Fruit fly (Drosophila melanogaster) whole organism, prepupa: ENCODE results near the gene Acat2.

Experiments
- CG10631 ChIP-seq: fragments of 200-800 bp; sonication (Bioruptor generic); optimal IDR thresholded peaks from 2 replicates; lab custom pipeline; 2016; ENCODE audit warnings: missing biosample characterization, missing genetic modification characterization
- CG10669 ChIP-seq: fragments of 200-800 bp; sonication (Bioruptor generic); optimal IDR thresholded peaks from 3 replicates; lab custom pipeline; 2018; ENCODE audit warnings: missing biosample characterization, mild to moderate bottlenecking, missing genetic modification characterization, moderate library complexity
- CG11294 ChIP-seq: fragments of 200-800 bp; sonication (Bioruptor generic); IDR thresholded peaks from 2 replicates; pipeline ENCODE4 v1.3.6; 2022; ENCODE audit warnings: missing biosample characterization, missing genetic modification characterization
- CG15336 ChIP-seq: fragments of 200-800 bp; sonication (Bioruptor generic); IDR thresholded peaks from 2 replicates; pipeline ENCODE4 v1.3.6; 2022; ENCODE audit warnings: missing biosample characterization, missing genetic modification characterization
- CG1621 ChIP-seq: fragments of 200-800 bp; sonication (Bioruptor generic); optimal IDR thresholded peaks from 3 replicates; lab custom pipeline; 2018; ENCODE audit warnings: missing biosample characterization, mild to moderate bottlenecking, missing genetic modification characterization
- CG16779 ChIP-seq: fragments of 200-800 bp; sonication (Bioruptor generic); optimal IDR thresholded peaks from 3 replicates; lab custom pipeline; 2017; ENCODE audit warnings: missing biosample characterization, mild to moderate bottlenecking, missing genetic modification characterization
- CG31627 ChIP-seq: fragments of 200-800 bp; sonication (Bioruptor generic); optimal IDR thresholded peaks from 3 replicates; lab custom pipeline; 2016; ENCODE audit warnings: missing biosample characterization, missing genetic modification characterization
- CG32006 ChIP-seq: fragments of 200-800 bp; sonication (Bioruptor generic); optimal IDR thresholded peaks from 3 replicates; lab custom pipeline; 2017; ENCODE audit warnings: missing biosample characterization, mild to moderate bottlenecking, missing genetic modification characterization
- CG3919 ChIP-seq: fragments of 200-800 bp; sonication (Bioruptor generic); optimal IDR thresholded peaks from 3 replicates; lab custom pipeline; 2016; ENCODE audit warnings: missing biosample characterization, missing genetic modification characterization
- CG6163 ChIP-seq: fragments of 200-800 bp; sonication (Bioruptor generic); IDR thresholded peaks from 3 replicates; pipeline ENCODE4 v1.3.6; 2022; ENCODE audit warnings: missing biosample characterization, missing genetic modification characterization
- CG6792 ChIP-seq: fragments of 200-800 bp; sonication (Bioruptor generic); optimal IDR thresholded peaks from 3 replicates; lab custom pipeline; 2016; ENCODE audit warnings: missing biosample characterization, missing genetic modification characterization
- CG6808 ChIP-seq: fragments of 200-800 bp; sonication (Bioruptor generic); optimal IDR thresholded peaks from 3 replicates; lab custom pipeline; 2017; ENCODE audit warnings: missing biosample characterization, missing genetic modification characterization, mild to moderate bottlenecking, moderate library complexity, missing genetic modification reagents
- CG8119 ChIP-seq: fragments of 200-800 bp; sonication (Bioruptor generic); IDR thresholded peaks from 3 replicates; pipeline ENCODE4 v1.3.6; 2022; ENCODE audit warnings: missing biosample characterization, missing genetic modification characterization
- CG8632 ChIP-seq: fragments of 200-800 bp; sonication (Bioruptor generic); optimal IDR thresholded peaks from 3 replicates; lab custom pipeline; 2016; ENCODE audit warnings: missing biosample characterization, missing genetic modification characterization
- CG9139 ChIP-seq: fragments of 200-800 bp; sonication (Bioruptor generic); optimal IDR thresholded peaks from 3 replicates; lab custom pipeline; 2017; ENCODE audit warnings: missing biosample characterization, mild to moderate bottlenecking, missing genetic modification characterization
- Eip78C ChIP-seq: fragments of 200-800 bp; sonication (Bioruptor generic); peaks from one replicate; lab custom pipeline; 2016; ENCODE audit warnings: missing biosample characterization, missing genetic modification characterization
- Eip93F ChIP-seq: fragments of 200-800 bp; sonication (Bioruptor generic); optimal IDR thresholded peaks from 2 replicates; lab custom pipeline; 2016; ENCODE audit warnings: missing biosample characterization, mild to moderate bottlenecking, missing genetic modification characterization
- Ets21C ChIP-seq: fragments of 200-800 bp; sonication (Bioruptor generic); optimal IDR thresholded peaks from 3 replicates; lab custom pipeline; 2016; ENCODE audit warnings: missing biosample characterization, missing genetic modification characterization
- Gug ChIP-seq: fragments of 200-800 bp; sonication (Bioruptor generic); IDR thresholded peaks from 2 replicates; pipeline ENCODE4 v1.3.6; 2022; ENCODE audit warnings: missing biosample characterization, missing genetic modification characterization
- Hr38 ChIP-seq: sonication (Bioruptor generic); optimal IDR thresholded peaks from 2 replicates; lab custom pipeline; 2016; ENCODE audit warnings: missing biosample characterization, missing genetic modification characterization
- Hr39 ChIP-seq: fragments of 200-800 bp; sonication (Bioruptor generic); optimal IDR thresholded peaks from 2 replicates; lab custom pipeline; 2016; ENCODE audit warnings: missing biosample characterization, missing genetic modification characterization
- Hr4 ChIP-seq: fragments of 200-800 bp; sonication (Bioruptor generic); optimal IDR thresholded peaks from 3 replicates; lab custom pipeline; 2016; ENCODE audit warnings: missing biosample characterization, missing genetic modification characterization
- Met ChIP-seq: fragments of 200-800 bp; sonication (Bioruptor generic); optimal IDR thresholded peaks from 3 replicates; lab custom pipeline; 2016; ENCODE audit warnings: missing biosample characterization, missing genetic modification characterization
- Smox ChIP-seq: fragments of 200-800 bp; sonication (Bioruptor generic); optimal IDR thresholded peaks from 3 replicates; lab custom pipeline; 2016; ENCODE audit warnings: missing biosample characterization, missing genetic modification characterization
- Sox102F ChIP-seq: fragments of 200-800 bp; sonication (Bioruptor generic); optimal IDR thresholded peaks from 2 replicates; lab custom pipeline; 2016; ENCODE audit warnings: missing biosample characterization, mild to moderate bottlenecking, missing genetic modification characterization
- Sox14 ChIP-seq: fragments of 200-800 bp; sonication (Bioruptor generic); optimal IDR thresholded peaks from 3 replicates; lab custom pipeline; 2016; ENCODE audit warnings: missing biosample characterization, missing genetic modification characterization
- Sox15 ChIP-seq: fragments of 200-800 bp; sonication (Bioruptor generic); optimal IDR thresholded peaks from 3 replicates; lab custom pipeline; 2016; ENCODE audit warnings: missing biosample characterization, missing genetic modification characterization
- acj6 ChIP-seq: fragments of 200-800 bp; sonication (Bioruptor generic); optimal IDR thresholded peaks from 3 replicates; lab custom pipeline; 2016; ENCODE audit warnings: missing biosample characterization, missing genetic modification characterization
- cyc ChIP-seq: fragments of 200-800 bp; sonication (Bioruptor generic); optimal IDR thresholded peaks from 3 replicates; lab custom pipeline; 2016; ENCODE audit warnings: missing biosample characterization, missing genetic modification characterization
- dac ChIP-seq: fragments of 200-800 bp; sonication (Bioruptor generic); optimal IDR thresholded peaks from 2 replicates; lab custom pipeline; 2017; ENCODE audit warnings: missing biosample characterization, mild to moderate bottlenecking, missing genetic modification characterization
- dsx ChIP-seq: fragments of 200-800 bp; optimal IDR thresholded peaks from 3 replicates; lab custom pipeline; 2019; ENCODE audit warnings: missing biosample characterization, mild to moderate bottlenecking, missing genetic modification characterization, moderate library complexity; ENCODE audit not compliant: poor library complexity, severe bottlenecking
- eg ChIP-seq: fragments of 200-800 bp; sonication (Bioruptor generic); IDR thresholded peaks from 3 replicates; pipeline ENCODE4 v1.3.6; 2022; ENCODE audit warnings: missing biosample characterization, missing genetic modification characterization
- esn ChIP-seq: fragments of 200-800 bp; sonication (Bioruptor generic); optimal IDR thresholded peaks from 2 replicates; lab custom pipeline; 2016; ENCODE audit warnings: missing biosample characterization, mild to moderate bottlenecking, missing genetic modification characterization, moderate library complexity
- fd85E ChIP-seq: fragments of 200-800 bp; sonication (Bioruptor generic); optimal IDR thresholded peaks from 3 replicates; lab custom pipeline; 2016; ENCODE audit warnings: missing biosample characterization, missing genetic modification characterization
- fkh ChIP-seq: fragments of 200-800 bp; sonication (Bioruptor generic); optimal IDR thresholded peaks from 3 replicates; lab custom pipeline; 2017; ENCODE audit warnings: missing biosample characterization, mild to moderate bottlenecking, missing genetic modification characterization, moderate library complexity
- lz ChIP-seq: fragments of 200-800 bp; sonication (Bioruptor generic); optimal IDR thresholded peaks from 3 replicates; lab custom pipeline; 2016; ENCODE audit warnings: missing biosample characterization, missing genetic modification characterization
- pdm3 ChIP-seq: fragments of 200-800 bp; sonication (Bioruptor generic); optimal IDR thresholded peaks from 3 replicates; lab custom pipeline; 2016; ENCODE audit warnings: missing biosample characterization, missing genetic modification characterization
- spab ChIP-seq: fragments of 200-800 bp; sonication (Bioruptor generic); optimal IDR thresholded peaks from 2 replicates; lab custom pipeline; 2017; ENCODE audit warnings: missing biosample characterization, mild to moderate bottlenecking, missing genetic modification characterization, missing genetic modification reagents
- ss ChIP-seq, 2 experiments: fragments of 200-800 bp; sonication (Bioruptor generic); optimal IDR thresholded peaks; 2 replicates in 1 of 2; 3 replicates in 1 of 2; lab custom pipeline; 2017 to 2018; ENCODE audit warnings: mild to moderate bottlenecking in 2 of 2, missing biosample characterization in 2 of 2, missing genetic modification characterization in 2 of 2, moderate library complexity in 1 of 2
- svp ChIP-seq: fragments of 200-800 bp; sonication (Bioruptor generic); peaks from one replicate; lab custom pipeline; 2016; ENCODE audit warnings: missing biosample characterization, missing genetic modification characterization

Acat2 gene

dm6 chr3L:1348248-1348647, 45.5 kb downstream of the Acat2 start (continued):
- TF ChIP-seq CG3919 (GFP tag; lab: Kevin White, UChicago) (peak; percentile 79), ss (GFP tag; optimal IDR thresholded peaks at IDR 0.05; lab: Kevin White, UChicago) (peak; percentile 83 to 84), CG10631 (peak; percentile 71), CG8632 (GFP tag; lab: Kevin White, UChicago) (peak; percentile 67), CG15336 (GFP tag; lab: Robert Waterston, UW) (peak; percentile 87), Smox (GFP tag; lab: Kevin White, UChicago) (no peak), CG9139 (GFP tag; lab: Kevin White, UChicago) (no peak), Hr4 (peak; percentile 89), Sox102F (no peak), pdm3 (GFP tag; lab: Kevin White, UChicago) (peak; percentile 85), CG8119 (GFP tag; lab: Robert Waterston, UW) (peak; percentile 81), Hr38 (GFP tag; lab: Kevin White, UChicago) (no peak), Met (GFP tag; lab: Kevin White, UChicago) (peak; percentile 80), CG32006 (peak; percentile 88), dsx (GFP tag; lab: Kevin White, UChicago) (peak; percentile 70), spab (peak; percentile 48), CG16779 (tag; lab: Kevin White, UChicago) (no peak), Eip78C (GFP tag; lab: Kevin White, UChicago) (peak; percentile 92), svp (GFP tag; lab: Kevin White, UChicago) (peak; percentile 86), CG6808 (peak; percentile 63)

- TF ChIP-seq CG31627 (GFP tag; lab: Kevin White, UChicago), result peak; percentile 0
- peak; percentile 24 for TF ChIP-seq Met (GFP tag; lab: Kevin White, UChicago)
- no peak for TF ChIP-seq CG6792
- peak; percentile 26 for TF ChIP-seq acj6
- TF ChIP-seq esn (GFP tag; lab: Kevin White, UChicago), result peak; percentile 9
- peak; percentile 48 for TF ChIP-seq Eip78C (GFP tag; lab: Kevin White, UChicago)
- peak; percentile 16 for TF ChIP-seq Hr4
- no peak for TF ChIP-seq eg
- TF ChIP-seq, all 60 proteins: peak for 6
These were observed 46.2 kb downstream of the Acat2 start for dm6 chr3L:1348935-1349334.

- TF ChIP-seq svp (GFP tag; lab: Kevin White, UChicago) (peak; percentile 25), CG1621 (tag; lab: Kevin White, UChicago) (peak; percentile 64), Ets21C (GFP tag; lab: Kevin White, UChicago) (no peak), ss (GFP tag; optimal IDR thresholded peaks at IDR 0.05; lab: Kevin White, UChicago) (peak in 1 of 2 experiments; percentile 28), CG6163 (GFP tag; lab: Robert Waterston, UW) (0 out of 3 replicates have a peak, but pooled peaks have one; percentile 17)
These were observed 46.7 kb downstream of the Acat2 start for dm6 chr3L:1349397-1349796.

- TF ChIP-seq Sox15 (GFP tag; lab: Kevin White, UChicago) (peak; percentile 2), CG6163 (GFP tag; lab: Robert Waterston, UW) (peak; percentile 44; the same call in 2 of the 3 replicates), Gug (GFP tag; lab: Robert Waterston, UW) (no peak), CG31627 (GFP tag; lab: Kevin White, UChicago) (peak; percentile 35), spab (no peak), dac (GFP tag; lab: Kevin White, UChicago) (no peak), Eip93F (GFP tag; lab: Kevin White, UChicago) (peak; percentile 11), cyc (peak; percentile 40), eg (peak; percentile 38; the same call in 1 of the 3 replicates), fkh (GFP tag; lab: Kevin White, UChicago) (no peak), CG10631 (peak; percentile 51), esn (GFP tag; lab: Kevin White, UChicago) (peak; percentile 47), CG11294 (GFP tag; lab: Robert Waterston, UW) (no peak), Eip78C (GFP tag; lab: Kevin White, UChicago) (peak; percentile 67), dsx (GFP tag; lab: Kevin White, UChicago) (no peak), CG10669 (GFP tag; lab: Kevin White, UChicago) (no peak), Sox14 (GFP tag; lab: Kevin White, UChicago) (peak; percentile 30), ss (GFP tag; optimal IDR thresholded peaks at IDR 0.05; lab: Kevin White, UChicago) (peak in 1 of 2 experiments; percentile 7), Met (GFP tag; lab: Kevin White, UChicago) (peak; percentile 31), CG8632 (GFP tag; lab: Kevin White, UChicago) (no peak), lz (peak; percentile 46), svp (GFP tag; lab: Kevin White, UChicago) (peak; percentile 73), fd85E (no peak), pdm3 (GFP tag; lab: Kevin White, UChicago) (peak; percentile 45), CG15336 (GFP tag; lab: Robert Waterston, UW) (no peak), CG1621 (tag; lab: Kevin White, UChicago) (no peak), Hr39 (GFP tag; lab: Kevin White, UChicago) (peak; percentile 47), CG8119 (GFP tag; lab: Robert Waterston, UW) (no peak; the same call in 2 of the 3 replicates)
These were observed 47.5 kb downstream of the Acat2 start for dm6 chr3L:1349942-1350923.
